Worm (Caenorhabditis elegans) whole organism, L3 larva: ENCODE measurements around the gene let-653.

ENCODE experiments used
- ZK546.5 ChIP-seq: sonication (generic microtip); optimal IDR thresholded peaks from 2 replicates; lab custom pipeline; 2017; ENCODE audit warnings: missing biosample characterization, missing genetic modification characterization
- ama-1 ChIP-seq: fragments of 150-350 bp; optimal IDR thresholded peaks from 2 replicates; lab custom pipeline; 2018
- egl-5 ChIP-seq: fragments of 150-350 bp; optimal IDR thresholded peaks from 2 replicates; lab custom pipeline; 2017; ENCODE audit warnings: missing biosample characterization, missing genetic modification reagents, missing genetic modification characterization, inconsistent platforms
- jun-1 ChIP-seq: fragments of 150-350 bp; optimal IDR thresholded peaks from 2 replicates; lab custom pipeline; 2014; ENCODE audit warnings: missing biosample characterization, missing genetic modification reagents, missing genetic modification characterization
- lin-15B ChIP-seq: fragments of 150-350 bp; optimal IDR thresholded peaks from 2 replicates; lab custom pipeline; 2014; ENCODE audit warnings: missing biosample characterization, missing genetic modification characterization
- nhr-67 ChIP-seq: fragments of 150-350 bp; optimal IDR thresholded peaks from 2 replicates; lab custom pipeline; 2014; ENCODE audit warnings: missing biosample characterization, missing genetic modification characterization
- pha-4 ChIP-seq: fragments of 150-350 bp; optimal IDR thresholded peaks from 2 replicates; lab custom pipeline; 2014; ENCODE audit warnings: missing biosample characterization, missing genetic modification reagents, missing genetic modification characterization
- unc-39 ChIP-seq: sonication (generic microtip); optimal IDR thresholded peaks from 4 replicates; lab custom pipeline; 2017; ENCODE audit warnings: missing biosample characterization, missing genetic modification characterization
- unc-62 ChIP-seq: fragments of 150-350 bp; sonication (generic microtip); optimal IDR thresholded peaks from 4 replicates; lab custom pipeline; 2014; ENCODE audit warnings: missing biosample characterization, missing genetic modification reagents, missing genetic modification characterization

ce11 chrIV:11893336-11893735 is 7.9 kb downstream of the let-653 start:
- TF ChIP-seq lin-15B (tag; lab: Kevin White, UChicago) (no peak), ZK546.5 (tag; lab: Kevin White, UChicago) (no peak), jun-1 (tag; lab: Kevin White, UChicago) (no peak), egl-5 (tag; lab: Kevin White, UChicago) (no peak), unc-62 (no peak), pha-4 (tag; lab: Kevin White, UChicago) (no peak), ama-1 (lab: Kevin White, UChicago) (no peak), nhr-67 (tag; lab: Kevin White, UChicago) (no peak), unc-39 (tag; lab: Kevin White, UChicago) (no peak)
